In the genomic region with DNA sequence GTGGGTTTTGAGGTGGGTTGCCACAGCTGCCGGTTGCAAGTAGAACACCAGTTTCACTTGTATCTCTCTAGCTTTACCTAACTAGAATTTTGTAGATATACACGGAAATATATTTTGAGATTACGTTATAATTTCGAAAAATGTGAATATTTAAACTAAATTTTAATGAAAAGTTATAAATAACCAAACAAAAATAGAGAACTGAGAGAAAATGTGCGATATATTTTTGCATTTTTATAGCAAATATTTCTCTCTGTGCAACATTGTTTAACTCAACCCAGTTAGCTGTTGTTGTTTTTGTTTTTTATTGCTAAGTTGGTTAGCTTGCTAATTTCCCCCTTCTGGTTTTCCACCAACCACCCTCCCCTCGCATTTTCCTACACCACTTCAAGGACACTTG, we compare ENCODE assay signal across 1 fruit fly cellular context.
TF ChIP-seq lines count a peak whose summit lies in the region.

No protein-coding gene starts in this region.

TF ChIP-seq in whole organism, prepupa, 60 proteins besides CTCF, POLR2A, EP300 and RAD21 (continued from another document):
- TF ChIP-seq net (GFP tag; optimal IDR thresholded peaks at IDR 0.05; lab: Kevin White, UChicago) (peak; percentile 42), Met (GFP tag; optimal IDR thresholded peaks at IDR 0.05; lab: Kevin White, UChicago) (no peak), CG7368 (GFP tag; optimal IDR thresholded peaks at IDR 0.05; lab: Kevin White, UChicago) (no peak), Sox102F (GFP tag; optimal IDR thresholded peaks at IDR 0.05; lab: Kevin White, UChicago) (no peak), cyc (GFP tag; optimal IDR thresholded peaks at IDR 0.05; lab: Kevin White, UChicago) (no peak), CG8119 (GFP tag; IDR thresholded peaks at IDR 0.05; lab: Robert Waterston, UW) (peak; percentile 71; the same call in 2 of the 3 replicates), CG4318 (GFP tag; optimal IDR thresholded peaks at IDR 0.05; lab: Kevin White, UChicago) (no peak), CG34406 (GFP tag; optimal IDR thresholded peaks at IDR 0.05; lab: Kevin White, UChicago) (no peak), Eip75B (GFP tag; optimal IDR thresholded peaks at IDR 0.05; lab: Kevin White, UChicago) (no peak), fd59A (GFP tag; optimal IDR thresholded peaks at IDR 0.05; lab: Kevin White, UChicago) (no peak), CG8632 (GFP tag; optimal IDR thresholded peaks at IDR 0.05; lab: Kevin White, UChicago) (no peak), pdm3 (GFP tag; optimal IDR thresholded peaks at IDR 0.05; lab: Kevin White, UChicago) (no peak), Hr39 (GFP tag; optimal IDR thresholded peaks at IDR 0.05; lab: Kevin White, UChicago) (no peak), Eip78C (GFP tag; lab: Kevin White, UChicago) (peak; percentile 30), CG16779 (tag; optimal IDR thresholded peaks at IDR 0.05; lab: Kevin White, UChicago) (no peak), eg (GFP tag; IDR thresholded peaks at IDR 0.05; lab: Robert Waterston, UW) (no peak; the same call in 2 of the 3 replicates), CG11762 (GFP tag; optimal IDR thresholded peaks at IDR 0.05; lab: Kevin White, UChicago; ENCODE audit: insufficient read depth) (no peak), dsx (GFP tag; optimal IDR thresholded peaks at IDR 0.05; lab: Kevin White, UChicago; ENCODE audit: poor library complexity, severe bottlenecking) (no peak), ss (GFP tag; optimal IDR thresholded peaks at IDR 0.05; lab: Kevin White, UChicago) (no peak), dac (GFP tag; optimal IDR thresholded peaks at IDR 0.05; lab: Kevin White, UChicago) (no peak), CG10631 (GFP tag; optimal IDR thresholded peaks at IDR 0.05; lab: Kevin White, UChicago) (no peak), CG3919 (GFP tag; optimal IDR thresholded peaks at IDR 0.05; lab: Kevin White, UChicago) (no peak), CG6808 (GFP tag; optimal IDR thresholded peaks at IDR 0.05; lab: Kevin White, UChicago) (no peak)
